Fruit fly (Drosophila melanogaster): Measurements from ENCODE around the gene CG4210.

DNA sequence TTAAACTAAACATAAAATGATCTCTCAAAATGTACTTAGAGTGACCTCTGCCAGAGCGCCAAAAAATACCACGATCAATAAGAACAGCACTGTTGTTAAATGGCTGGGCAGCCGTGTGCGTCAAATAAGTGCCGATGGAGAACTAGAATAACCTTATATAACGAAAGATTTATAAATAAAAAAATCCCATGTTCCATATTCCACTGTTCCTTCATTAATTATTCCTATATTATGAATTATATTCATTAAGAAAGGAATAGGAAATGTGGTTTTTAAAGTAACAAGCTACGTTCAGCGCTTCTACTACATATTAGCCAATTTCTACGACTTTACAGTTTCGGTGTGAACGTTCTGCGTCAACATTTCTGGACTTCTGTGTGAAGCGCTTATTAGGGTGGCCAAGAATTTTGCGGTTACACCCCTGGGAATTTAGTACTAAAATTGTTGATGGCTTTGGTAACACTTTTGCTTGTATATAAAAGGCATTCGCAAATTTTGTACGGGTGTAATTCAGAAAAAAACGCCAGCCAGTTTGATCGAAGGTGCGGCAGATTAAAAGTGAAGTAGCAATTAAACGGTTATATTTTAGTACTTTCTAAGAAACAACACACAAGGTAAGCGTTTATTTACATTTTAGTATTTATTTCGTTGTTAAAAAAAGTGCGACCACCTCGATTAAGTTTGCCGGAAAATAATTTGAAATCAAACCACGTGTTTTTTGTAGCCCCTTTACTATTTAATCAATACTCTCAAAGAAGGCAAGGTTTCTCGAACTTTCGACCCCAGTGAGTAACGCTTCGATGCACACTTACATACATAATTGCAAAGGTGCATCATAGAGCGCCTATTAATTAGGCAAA lies 28.6 kb downstream of the CG4210 start, which contains the start of the genes tefu and Hsc70-4:
- TF ChIP-seq Mnt (GFP tag; optimal IDR thresholded peaks at IDR 0.05) (peak; percentile 93), CG7045 (GFP tag; optimal IDR thresholded peaks at IDR 0.05) (peak; percentile 41), cnc (optimal IDR thresholded peaks at IDR 0.05) (no peak), Clk (GFP tag; optimal IDR thresholded peaks at IDR 0.05) (peak; percentile 62), toe (GFP tag; optimal IDR thresholded peaks at IDR 0.05) (peak; percentile 83), cic (GFP tag; optimal IDR thresholded peaks at IDR 0.05) (peak; percentile 80), ovo (GFP tag; optimal IDR thresholded peaks at IDR 0.05) (peak; percentile 35), CG14711 (tag; optimal IDR thresholded peaks at IDR 0.05) (no peak), bab1 (GFP tag; optimal IDR thresholded peaks at IDR 0.05) (peak; percentile 69), CG33017 (tag; optimal IDR thresholded peaks at IDR 0.05) (peak; percentile 0), CG1620 (GFP tag; optimal IDR thresholded peaks at IDR 0.05) (peak; percentile 53), tj (GFP tag; optimal IDR thresholded peaks at IDR 0.05) (peak; percentile 52)
